Worm (Caenorhabditis elegans) whole organism, L4 larva: Measurements from ENCODE around the gene tbc-20.

Experiments
- F49E8.2 ChIP-seq: sonication (generic microtip); optimal IDR thresholded peaks from 2 replicates; lab custom pipeline; 2016; ENCODE audit warnings: missing compliant biosample characterization, mild to moderate bottlenecking, missing genetic modification characterization, borderline replicate concordance
- T26A8.4 ChIP-seq: fragments of 200-800 bp; sonication (Bioruptor generic); IDR thresholded peaks from 2 replicates; pipeline ENCODE4 v1.3.6; 2022; ENCODE audit warnings: missing genetic modification characterization, missing compliant biosample characterization
- Y75B8A.6 ChIP-seq: fragments of 200-800 bp; sonication (Bioruptor generic); IDR thresholded peaks from 2 replicates; pipeline ENCODE4 v1.3.6; 2022; ENCODE audit warnings: missing genetic modification reagents, missing genetic modification characterization, missing compliant biosample characterization
- aha-1 ChIP-seq: fragments of 150-350 bp; peaks from one replicate; lab custom pipeline; 2014; ENCODE audit warnings: missing biosample characterization, missing genetic modification characterization
- ama-1 ChIP-seq: fragments of 150-350 bp; optimal IDR thresholded peaks from 2 replicates; lab custom pipeline; 2014; ENCODE audit warnings: inconsistent platforms, mixed read lengths
- arid-1 ChIP-seq: fragments of 200-800 bp; sonication (Bioruptor generic); conservative IDR thresholded peaks from 2 replicates; pipeline ENCODE4 v1.3.6; 2022; ENCODE audit warnings: missing genetic modification reagents, missing genetic modification characterization, missing compliant biosample characterization
- ctbp-1 ChIP-seq: fragments of 200-800 bp; sonication (Bioruptor generic); IDR thresholded peaks from 2 replicates; pipeline ENCODE4 v1.3.6; 2022; ENCODE audit warnings: missing genetic modification reagents, missing genetic modification characterization, missing compliant biosample characterization
- daf-12 ChIP-seq: fragments of 150-350 bp; optimal IDR thresholded peaks from 2 replicates; lab custom pipeline; 2014; ENCODE audit warnings: missing biosample characterization, missing genetic modification reagents, missing genetic modification characterization
- daf-8 ChIP-seq: fragments of 200-800 bp; sonication (Bioruptor generic); IDR thresholded peaks from 2 replicates; pipeline ENCODE4 v1.3.6; 2022; ENCODE audit warnings: missing genetic modification characterization, missing compliant biosample characterization
- dmd-8 ChIP-seq: fragments of 200-800 bp; sonication (Bioruptor generic); IDR thresholded peaks from 2 replicates; pipeline ENCODE4 v1.3.6; 2022; ENCODE audit warnings: missing genetic modification characterization, missing compliant biosample characterization
- dmd-9 ChIP-seq: fragments of 200-800 bp; sonication (Bioruptor generic); IDR thresholded peaks from 2 replicates; pipeline ENCODE4 v1.3.6; 2022; ENCODE audit warnings: missing genetic modification reagents, missing genetic modification characterization, missing compliant biosample characterization
- egl-27 ChIP-seq: sonication (generic microtip); optimal IDR thresholded peaks from 3 replicates; lab custom pipeline; 2017; ENCODE audit warnings: missing biosample characterization, missing genetic modification reagents, missing genetic modification characterization
- fos-1 ChIP-seq: fragments of 150-350 bp; optimal IDR thresholded peaks from 2 replicates; lab custom pipeline; 2014; ENCODE audit warnings: missing biosample characterization, missing genetic modification characterization
- gei-8 ChIP-seq: fragments of 200-800 bp; sonication (Bioruptor generic); optimal IDR thresholded peaks from 2 replicates; lab custom pipeline; 2018; ENCODE audit warnings: mild to moderate bottlenecking, missing genetic modification characterization, missing compliant biosample characterization
- hif-1 ChIP-seq, 2 experiments: sonication (generic microtip); optimal IDR thresholded peaks; 2 replicates each; lab custom pipeline; 2016 to 2017; ENCODE audit warnings: missing compliant biosample characterization in 2 of 2, missing genetic modification characterization in 2 of 2, missing genetic modification reagents in 2 of 2, missing genotype in 2 of 2, mild to moderate bottlenecking in 1 of 2
- hlh-11 ChIP-seq: fragments of 200-800 bp; sonication (Bioruptor generic); optimal IDR thresholded peaks from 2 replicates; lab custom pipeline; 2018; ENCODE audit warnings: mild to moderate bottlenecking, missing genetic modification characterization, missing compliant biosample characterization
- hlh-30 ChIP-seq: sonication (generic microtip); optimal IDR thresholded peaks from 2 replicates; lab custom pipeline; 2017; ENCODE audit warnings: antibody characterized with exemption, mild to moderate bottlenecking, missing genetic modification characterization, missing compliant biosample characterization; ENCODE audit not compliant: insufficient read depth
- lim-7 ChIP-seq: fragments of 200-800 bp; sonication (Bioruptor generic); IDR thresholded peaks from 2 replicates; pipeline ENCODE4 v1.3.6; 2022; ENCODE audit warnings: missing genetic modification characterization, missing compliant biosample characterization
- lin-1 ChIP-seq: fragments of 200-800 bp; sonication (Bioruptor generic); IDR thresholded peaks from 2 replicates; pipeline ENCODE4 v1.3.6; 2022; ENCODE audit warnings: missing genetic modification reagents, missing genetic modification characterization, missing compliant biosample characterization
- lin-38 ChIP-seq: fragments of 200-800 bp; sonication (Bioruptor generic); IDR thresholded peaks from 2 replicates; pipeline ENCODE4 v1.3.6; 2022; ENCODE audit warnings: missing genetic modification reagents, missing genetic modification characterization, missing compliant biosample characterization
- lsy-2 ChIP-seq, 2 experiments: fragments of 150-350 bp in 1 of 2; sonication (generic microtip) in 1 of 2; optimal IDR thresholded peaks; 2 replicates each; lab custom pipeline; 2014 to 2017; ENCODE audit warnings: missing biosample characterization in 2 of 2, missing genetic modification characterization in 2 of 2
- mdl-1 ChIP-seq, 2 experiments: fragments of 150-350 bp in 1 of 2; sonication (generic microtip) in 1 of 2; optimal IDR thresholded peaks; 2 replicates each; lab custom pipeline; 2014 to 2017; ENCODE audit warnings: missing biosample characterization in 2 of 2, missing genetic modification characterization in 2 of 2
- mxl-3 ChIP-seq: fragments of 200-800 bp; sonication (Bioruptor generic); optimal IDR thresholded peaks from 2 replicates; lab custom pipeline; 2018; ENCODE audit warnings: mild to moderate bottlenecking, missing genetic modification characterization, missing compliant biosample characterization
- nhr-111 ChIP-seq: fragments of 200-800 bp; sonication (Bioruptor generic); optimal IDR thresholded peaks from 2 replicates; lab custom pipeline; 2018; ENCODE audit warnings: mild to moderate bottlenecking, missing genetic modification characterization, missing compliant biosample characterization
- nhr-28 ChIP-seq: fragments of 150-350 bp; optimal IDR thresholded peaks from 2 replicates; lab custom pipeline; 2014; ENCODE audit warnings: missing biosample characterization, missing genetic modification characterization
- nhr-6 ChIP-seq: fragments of 150-350 bp; optimal IDR thresholded peaks from 2 replicates; lab custom pipeline; 2014; ENCODE audit warnings: missing biosample characterization, missing genetic modification characterization
- nhr-76 ChIP-seq: fragments of 150-350 bp; optimal IDR thresholded peaks from 2 replicates; lab custom pipeline; 2014; ENCODE audit warnings: missing biosample characterization, missing genetic modification characterization
- sdz-12 ChIP-seq: fragments of 200-800 bp; sonication (Bioruptor generic); optimal IDR thresholded peaks from 2 replicates; lab custom pipeline; 2018; ENCODE audit warnings: mild to moderate bottlenecking, missing genetic modification characterization, missing compliant biosample characterization
- set-16 ChIP-seq: fragments of 200-800 bp; sonication (Bioruptor generic); IDR thresholded peaks from 2 replicates; pipeline ENCODE4 v1.3.6; 2022; ENCODE audit warnings: missing genetic modification reagents, missing genetic modification characterization, missing compliant biosample characterization
- skn-1 ChIP-seq: fragments of 150-350 bp; optimal IDR thresholded peaks from 2 replicates; lab custom pipeline; 2014; ENCODE audit warnings: missing biosample characterization, missing genetic modification characterization
- snpc-1.2 ChIP-seq: fragments of 200-800 bp; sonication (Bioruptor generic); IDR thresholded peaks from 2 replicates; pipeline ENCODE4 v1.3.6; 2022; ENCODE audit warnings: missing genetic modification reagents, missing genetic modification characterization, missing compliant biosample characterization
- tra-1 ChIP-seq: fragments of 200-800 bp; sonication (Bioruptor generic); IDR thresholded peaks from 2 replicates; pipeline ENCODE4 v1.3.6; 2022; ENCODE audit warnings: missing genetic modification reagents, missing genetic modification characterization, missing compliant biosample characterization
- unc-39 ChIP-seq: sonication (generic microtip); optimal IDR thresholded peaks from 2 replicates; lab custom pipeline; 2017; ENCODE audit warnings: missing biosample characterization, missing genetic modification characterization
- unc-62 ChIP-seq, 3 experiments: fragments of 150-350 bp in 1 of 3; sonication (generic microtip); optimal IDR thresholded peaks in 2 of 3; peaks in 1 of 3; 1 replicate in 1 of 3; 2 replicates in 2 of 3; lab custom pipeline; 2014 to 2017; ENCODE audit warnings: missing biosample characterization in 3 of 3, missing genetic modification characterization in 3 of 3, missing genetic modification reagents in 3 of 3, missing genotype in 1 of 3
- vab-7 ChIP-seq: fragments of 200-800 bp; sonication (Bioruptor generic); IDR thresholded peaks from 2 replicates; pipeline ENCODE4 v1.3.6; 2022; ENCODE audit warnings: missing genetic modification reagents, missing genetic modification characterization, missing compliant biosample characterization
- zag-1 ChIP-seq: fragments of 150-350 bp; optimal IDR thresholded peaks from 2 replicates; lab custom pipeline; 2014; ENCODE audit warnings: missing biosample characterization, missing genetic modification characterization
- ztf-11 ChIP-seq: fragments of 150-350 bp; optimal IDR thresholded peaks from 2 replicates; lab custom pipeline; 2014; ENCODE audit warnings: missing biosample characterization, missing genetic modification characterization

The tbc-20 gene

DNA sequence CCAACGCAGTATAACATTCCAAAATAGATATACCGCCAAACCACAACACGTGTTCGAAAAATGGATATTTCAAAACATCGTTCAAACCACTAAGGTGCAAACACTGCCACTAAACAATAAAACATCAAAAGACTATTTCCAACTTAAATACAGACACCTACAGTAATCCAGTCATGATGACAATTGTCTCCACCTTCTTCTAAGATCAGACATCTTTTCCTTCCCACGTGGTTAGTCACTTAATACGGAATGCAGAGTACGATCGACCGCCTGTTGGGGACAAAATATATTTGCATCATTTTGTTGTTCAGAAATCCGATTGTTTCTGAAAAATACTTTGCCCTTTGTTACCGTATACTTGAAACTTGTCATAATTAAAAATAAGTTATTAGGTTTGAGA, 43.0 kb downstream of the tbc-20 start:
- TF ChIP-seq zag-1 (tag; lab: Kevin White, UChicago) (no peak), T26A8.4 (GFP tag; lab: Robert Waterston, UW) (no peak), Y75B8A.6 (no peak), daf-12 (no peak), unc-62 (GFP tag; optimal IDR thresholded peaks at IDR 0.05 in 1 of 2; lab: Kevin White, UChicago) (peak in 1 of 2 experiments; percentile 1), unc-62 (tag; optimal IDR thresholded peaks at IDR 0.05; lab: Kevin White, UChicago) (no peak), mdl-1 (tag; optimal IDR thresholded peaks at IDR 0.05; lab: Kevin White, UChicago) (peak in 1 of 2 experiments; percentile 11), nhr-28 (no peak), sdz-12 (GFP tag; lab: Kevin White, UChicago) (no peak), lsy-2 (tag; optimal IDR thresholded peaks at IDR 0.05; lab: Kevin White, UChicago) (peak in 1 of 2 experiments; percentile 72), egl-27 (no peak), skn-1 (no peak), set-16 (GFP tag; lab: Robert Waterston, UW) (no peak), F49E8.2 (tag; lab: Kevin White, UChicago) (no peak), vab-7 (GFP tag; lab: Robert Waterston, UW) (no peak), tra-1 (GFP tag; lab: Robert Waterston, UW) (no peak), nhr-6 (tag; lab: Kevin White, UChicago) (no peak), lin-38 (GFP tag; lab: Robert Waterston, UW) (no peak), hlh-11 (tag; lab: Kevin White, UChicago) (peak; percentile 22), ctbp-1 (GFP tag; lab: Robert Waterston, UW) (no peak), daf-8 (no peak), lim-7 (GFP tag; lab: Robert Waterston, UW) (no peak), ztf-11 (tag; lab: Kevin White, UChicago) (no peak), ama-1 (lab: Kevin White, UChicago) (no peak), unc-39 (tag; lab: Kevin White, UChicago) (no peak), mxl-3 (GFP tag; lab: Kevin White, UChicago) (peak; percentile 19), lin-1 (no peak), hlh-30 (tag; lab: Kevin White, UChicago) (peak; percentile 64), gei-8 (GFP tag; lab: Kevin White, UChicago) (no peak), nhr-111 (GFP tag; lab: Kevin White, UChicago) (no peak), arid-1 (GFP tag; lab: Robert Waterston, UW) (no peak), fos-1 (tag; lab: Kevin White, UChicago) (no peak), dmd-9 (no peak)
- TF ChIP-seq, all 104 proteins: peak for 6

DNA sequence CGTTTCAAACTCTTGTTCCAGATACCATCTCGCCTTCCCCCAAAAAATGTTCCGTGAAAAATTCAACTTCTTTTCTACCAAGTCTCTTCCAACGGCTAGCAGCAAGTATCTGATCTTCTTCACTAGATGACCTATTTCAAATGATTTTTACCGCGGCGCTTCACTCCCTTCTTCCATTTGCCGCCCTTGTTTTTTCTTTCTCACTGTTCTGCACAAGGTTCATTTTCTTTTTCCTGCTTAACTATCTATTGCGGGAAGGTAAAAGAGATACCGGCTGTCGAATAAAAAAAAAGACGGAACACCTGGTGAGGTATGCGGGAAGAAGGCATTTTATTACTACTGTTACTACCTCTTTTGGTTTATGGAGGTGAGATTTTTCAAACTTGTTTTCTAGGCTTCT, 44.7 kb downstream of the tbc-20 start, which contains the start of gene cdh-7:
Gene cdh-7 (plus strand): TSS at position 214 of the 400 bp plus-strand sequence.
- TF ChIP-seq dmd-8 (GFP tag; lab: Robert Waterston, UW): 0 out of 2 replicates have a peak, but pooled peaks have one; percentile 40
- peak; percentile 83 for TF ChIP-seq aha-1
- TF ChIP-seq hif-1 (tag; optimal IDR thresholded peaks at IDR 0.05; lab: Kevin White, UChicago): no peak
- TF ChIP-seq, all 104 proteins: peak for 2

DNA sequence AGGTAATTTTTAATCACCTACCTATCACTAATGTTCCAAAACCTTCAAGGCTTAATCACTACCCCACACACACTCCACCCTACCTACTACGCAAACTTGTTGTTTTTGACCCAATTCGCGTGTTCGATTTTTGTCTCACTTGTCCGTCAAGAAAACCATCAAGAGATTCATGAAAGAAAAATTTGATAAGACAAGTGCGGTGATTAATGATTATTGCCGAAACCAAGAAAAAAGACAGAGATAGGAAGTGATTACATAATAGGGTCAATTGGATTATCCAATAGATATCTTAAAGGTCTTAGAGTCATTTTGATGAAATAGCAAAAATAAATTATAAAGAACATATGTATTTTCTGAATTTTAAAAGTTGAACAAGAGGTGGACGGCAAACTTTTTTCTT, 46.0 kb downstream of the tbc-20 start:
- peak; percentile 49 for TF ChIP-seq nhr-28
- no peak for TF ChIP-seq snpc-1.2 (GFP tag; lab: Robert Waterston, UW)

DNA sequence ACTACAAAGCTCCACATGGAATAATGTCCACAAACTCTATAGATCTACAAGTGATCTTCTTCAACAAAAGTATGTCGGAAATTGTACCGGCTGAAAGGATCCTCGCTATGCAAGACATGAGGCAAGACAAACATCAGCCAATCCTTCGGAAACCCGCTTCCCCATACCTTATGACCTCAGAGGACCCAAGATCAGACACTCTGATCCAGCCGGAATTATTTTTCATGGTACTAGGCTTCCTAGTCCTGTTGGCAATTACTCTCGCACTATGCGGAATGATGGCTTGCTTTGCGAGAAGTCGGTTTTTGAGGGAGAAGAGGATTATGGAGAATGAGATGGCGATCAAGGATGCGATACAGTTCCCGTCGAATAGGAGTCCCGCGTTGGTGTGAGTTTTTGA, 51.6 kb downstream of the tbc-20 start:
- peak in 1 of 2 experiments; percentile 94 for TF ChIP-seq unc-62 (GFP tag; optimal IDR thresholded peaks at IDR 0.05 in 1 of 2; lab: Kevin White, UChicago)
- no peak for TF ChIP-seq unc-62 (tag; optimal IDR thresholded peaks at IDR 0.05; lab: Kevin White, UChicago)
- no peak for TF ChIP-seq nhr-76 (tag; lab: Kevin White, UChicago)
- no peak for TF ChIP-seq ctbp-1 (GFP tag; lab: Robert Waterston, UW)
